Fruit fly (Drosophila melanogaster): ENCODE measurements around the gene Atg4b.

Gene Atg4b

dm6 chr3R:15342926-15343685, 13.6 kb downstream of the Atg4b start, which contains the start of gene Nagk (continued):
- no peak for TF ChIP-seq seq (GFP tag; IDR thresholded peaks at IDR 0.05)
- TF ChIP-seq tgo (GFP tag; IDR thresholded peaks at IDR 0.05) = no peak
- TF ChIP-seq CG10274 (GFP tag; optimal IDR thresholded peaks at IDR 0.05) = peak; percentile 56
- no peak for TF ChIP-seq vnd (GFP tag; IDR thresholded peaks at IDR 0.05; ENCODE audit: partially characterized antibody)
- 0 out of 2 replicates have a peak, but pooled peaks have one; percentile 11 for TF ChIP-seq CG43689 (GFP tag; IDR thresholded peaks at IDR 0.05)
- TF ChIP-seq row (GFP tag; IDR thresholded peaks at IDR 0.05) = peak; percentile 86
- peak; percentile 14 for TF ChIP-seq trem (tag; optimal IDR thresholded peaks at IDR 0.05)
- TF ChIP-seq CG33213 (GFP tag; optimal IDR thresholded peaks at IDR 0.05) = peak; percentile 29
- TF ChIP-seq wek (GFP tag; optimal IDR thresholded peaks at IDR 0.05) = peak; percentile 13
- peak; percentile 79 for TF ChIP-seq CG10267 (tag; optimal IDR thresholded peaks at IDR 0.05)
- peak; percentile 79 for TF ChIP-seq CG8924 (tag; optimal IDR thresholded peaks at IDR 0.05)
- TF ChIP-seq fd3F (GFP tag; optimal IDR thresholded peaks at IDR 0.05) = peak; percentile 22
- peak; percentile 19 for TF ChIP-seq CG8089 (GFP tag; optimal IDR thresholded peaks at IDR 0.05)
- peak; percentile 53 for TF ChIP-seq lab (GFP tag; optimal IDR thresholded peaks at IDR 0.05)
- no peak for TF ChIP-seq croc (GFP tag; conservative IDR thresholded peaks at IDR 0.05)
- TF ChIP-seq ase (GFP tag; IDR thresholded peaks at IDR 0.05) = peak; percentile 4; the same call in 2 of the 3 replicates
- TF ChIP-seq Oli (tag; optimal IDR thresholded peaks at IDR 0.05) = peak; percentile 80
- TF ChIP-seq ssp (GFP tag; IDR thresholded peaks at IDR 0.05) = peak; percentile 46
- TF ChIP-seq Ets65A (GFP tag) = peak; percentile 91
- TF ChIP-seq CG4282 (GFP tag; optimal IDR thresholded peaks at IDR 0.05) = no peak
- peak; percentile 39 for TF ChIP-seq salm (tag; optimal IDR thresholded peaks at IDR 0.05)
- peak; percentile 84 for TF ChIP-seq CG9727 (GFP tag; optimal IDR thresholded peaks at IDR 0.05)
- peak; percentile 46 for TF ChIP-seq Nf-YB (GFP tag; optimal IDR thresholded peaks at IDR 0.05)
- no peak for TF ChIP-seq CG7372 (GFP tag; IDR thresholded peaks at IDR 0.05)
- no peak for TF ChIP-seq Dll (GFP tag; IDR thresholded peaks at IDR 0.05; ENCODE audit: partially characterized antibody)
- peak; percentile 14 for TF ChIP-seq BEAF-32 (GFP tag; optimal IDR thresholded peaks at IDR 0.05)
- TF ChIP-seq CG18476 (GFP tag; optimal IDR thresholded peaks at IDR 0.05) = peak; percentile 80
- TF ChIP-seq CG17612 (GFP tag; IDR thresholded peaks at IDR 0.05) = no peak
- peak; percentile 39 for TF ChIP-seq HLH3B (GFP tag; IDR thresholded peaks at IDR 0.05)
- no peak for TF ChIP-seq CG6813 (GFP tag; optimal IDR thresholded peaks at IDR 0.05)
- TF ChIP-seq CG9609 (GFP tag; optimal IDR thresholded peaks at IDR 0.05) = peak; percentile 25
- no peak for TF ChIP-seq CG1832 (GFP tag; optimal IDR thresholded peaks at IDR 0.05)
- no peak for TF ChIP-seq grn (GFP tag; optimal IDR thresholded peaks at IDR 0.05)
- peak; percentile 11; the same call in 1 of the 3 replicates for TF ChIP-seq Aef1 (GFP tag; IDR thresholded peaks at IDR 0.05)
- TF ChIP-seq chif (GFP tag; optimal IDR thresholded peaks at IDR 0.05) = peak; percentile 9 to 72
- no peak for TF ChIP-seq CG11085 (GFP tag; IDR thresholded peaks at IDR 0.05)
- peak; percentile 39 for TF ChIP-seq CG13894 (tag; optimal IDR thresholded peaks at IDR 0.05)
- TF ChIP-seq pum (GFP tag; optimal IDR thresholded peaks at IDR 0.05) = peak; percentile 42
- TF ChIP-seq CG7786 (GFP tag; optimal IDR thresholded peaks at IDR 0.05) = peak; percentile 4
- peak in 1 of 2 experiments; percentile 79 for TF ChIP-seq Eip74EF (GFP tag; optimal IDR thresholded peaks at IDR 0.05)
- TF ChIP-seq eyg (GFP tag; optimal IDR thresholded peaks at IDR 0.05) = no peak
- no peak for TF ChIP-seq C15 (GFP tag; IDR thresholded peaks at IDR 0.05)
- peak; percentile 4 for TF ChIP-seq slou (GFP tag; optimal IDR thresholded peaks at IDR 0.05)
- TF ChIP-seq CG2889 (GFP tag; IDR thresholded peaks at IDR 0.05) = no peak
- TF ChIP-seq Elba2 (GFP tag; optimal IDR thresholded peaks at IDR 0.05) = peak; percentile 10
- TF ChIP-seq ab (GFP tag; optimal IDR thresholded peaks at IDR 0.05) = no peak
- TF ChIP-seq Pdp1 (GFP tag; optimal IDR thresholded peaks at IDR 0.05) = peak; percentile 45 to 53
- TF ChIP-seq kah (GFP tag; optimal IDR thresholded peaks at IDR 0.05) = no peak
- peak; percentile 64 for TF ChIP-seq sug (tag; optimal IDR thresholded peaks at IDR 0.05)
